Worm (Caenorhabditis elegans) whole organism, mixed stage, embryonic: ENCODE data around the gene ifd-1.

ENCODE experiments used
- M03D4.4 ChIP-seq: sonication (generic microtip); optimal IDR thresholded peaks from 2 replicates; lab custom pipeline; 2017; ENCODE audit warnings: mild to moderate bottlenecking, missing genetic modification characterization, missing compliant biosample characterization
- ceh-39 ChIP-seq: fragments of 150-350 bp; optimal IDR thresholded peaks from 2 replicates; lab custom pipeline; 2014; ENCODE audit warnings: missing biosample characterization, missing genetic modification characterization
- ceh-43 ChIP-seq: fragments of 200-800 bp; sonication (Bioruptor generic); optimal IDR thresholded peaks from 2 replicates; lab custom pipeline; 2018; ENCODE audit warnings: mild to moderate bottlenecking, missing genetic modification characterization, moderate library complexity, missing compliant biosample characterization
- ces-1 ChIP-seq: fragments of 150-350 bp; optimal IDR thresholded peaks from 2 replicates; lab custom pipeline; 2014; ENCODE audit warnings: missing biosample characterization, missing genetic modification reagents, missing genetic modification characterization
- cnd-1 ChIP-seq: fragments of 200-800 bp; sonication (Bioruptor generic); optimal IDR thresholded peaks from 2 replicates; lab custom pipeline; 2018; ENCODE audit warnings: mild to moderate bottlenecking, missing genetic modification characterization, missing compliant biosample characterization
- drap-1 ChIP-seq: fragments of 200-800 bp; sonication (Bioruptor generic); optimal IDR thresholded peaks from 3 replicates; lab custom pipeline; 2018; ENCODE audit warnings: mild to moderate bottlenecking, missing genetic modification characterization, missing compliant biosample characterization
- elt-1 ChIP-seq: sonication (generic microtip); optimal IDR thresholded peaks from 2 replicates; lab custom pipeline; 2017; ENCODE audit warnings: missing genetic modification characterization, mild to moderate bottlenecking, missing compliant biosample characterization, antibody characterized with exemption, moderate library complexity, borderline replicate concordance; ENCODE audit not compliant: insufficient read depth
- elt-3 ChIP-seq: fragments of 150-350 bp; optimal IDR thresholded peaks from 2 replicates; lab custom pipeline; 2014; ENCODE audit warnings: missing biosample characterization, missing genetic modification characterization
- flh-1 ChIP-seq: fragments of 200-800 bp; sonication (Bioruptor generic); optimal IDR thresholded peaks from 2 replicates; lab custom pipeline; 2018; ENCODE audit warnings: mild to moderate bottlenecking, missing genetic modification characterization, moderate library complexity, missing compliant biosample characterization
- ham-2 ChIP-seq: fragments of 200-800 bp; sonication (Bioruptor generic); optimal IDR thresholded peaks from 2 replicates; lab custom pipeline; 2018; ENCODE audit warnings: mild to moderate bottlenecking, missing genetic modification characterization, missing compliant biosample characterization
- hlh-1 ChIP-seq: fragments of 150-350 bp; optimal IDR thresholded peaks from 2 replicates; lab custom pipeline; 2014; ENCODE audit warnings: missing biosample characterization, missing genetic modification reagents, missing genetic modification characterization
- lin-13 ChIP-seq: fragments of 150-350 bp; optimal IDR thresholded peaks from 2 replicates; lab custom pipeline; 2014; ENCODE audit warnings: missing biosample characterization, missing genetic modification characterization
- lin-32 ChIP-seq: fragments of 200-800 bp; sonication (Bioruptor generic); optimal IDR thresholded peaks from 2 replicates; lab custom pipeline; 2018; ENCODE audit warnings: mild to moderate bottlenecking, missing genetic modification characterization, missing compliant biosample characterization
- lsy-2 ChIP-seq: fragments of 150-350 bp; optimal IDR thresholded peaks from 2 replicates; lab custom pipeline; 2014; ENCODE audit warnings: missing biosample characterization, missing genetic modification characterization
- mab-5 ChIP-seq: fragments of 150-350 bp; optimal IDR thresholded peaks from 2 replicates; lab custom pipeline; 2014; ENCODE audit warnings: missing biosample characterization, missing genetic modification characterization
- mep-1 ChIP-seq: fragments of 150-350 bp; optimal IDR thresholded peaks from 2 replicates; lab custom pipeline; 2017; ENCODE audit warnings: missing biosample characterization, missing genetic modification reagents, missing genetic modification characterization, inconsistent platforms
- mls-2 ChIP-seq: sonication (generic microtip); optimal IDR thresholded peaks from 2 replicates; lab custom pipeline; 2016; ENCODE audit warnings: mild to moderate bottlenecking, missing genetic modification characterization, moderate library complexity, missing compliant biosample characterization
- nhr-2 ChIP-seq: fragments of 150-350 bp; optimal IDR thresholded peaks from 2 replicates; lab custom pipeline; 2014; ENCODE audit warnings: missing biosample characterization, missing genetic modification characterization
- nhr-237 ChIP-seq: fragments of 150-350 bp; optimal IDR thresholded peaks from 2 replicates; lab custom pipeline; 2014; ENCODE audit warnings: missing biosample characterization, missing genetic modification characterization
- nhr-28 ChIP-seq: fragments of 150-350 bp; optimal IDR thresholded peaks from 2 replicates; lab custom pipeline; 2014; ENCODE audit warnings: missing biosample characterization, missing genetic modification characterization
- tbx-8 ChIP-seq: fragments of 200-800 bp; sonication (Bioruptor generic); optimal IDR thresholded peaks from 2 replicates; lab custom pipeline; 2018; ENCODE audit warnings: mild to moderate bottlenecking, missing genetic modification characterization, moderate library complexity, missing compliant biosample characterization
- unc-120 ChIP-seq: sonication (generic microtip); optimal IDR thresholded peaks from 2 replicates; lab custom pipeline; 2017; ENCODE audit warnings: missing genetic modification characterization, missing compliant biosample characterization; ENCODE audit not compliant: poor library complexity, severe bottlenecking
- unc-39 ChIP-seq: fragments of 150-350 bp; optimal IDR thresholded peaks from 2 replicates; lab custom pipeline; 2014; ENCODE audit warnings: missing biosample characterization, missing genetic modification characterization
- unc-62 ChIP-seq: fragments of 150-350 bp; optimal IDR thresholded peaks from 2 replicates; lab custom pipeline; 2014; ENCODE audit warnings: missing biosample characterization, missing genetic modification reagents, missing genetic modification characterization
- zip-8 ChIP-seq: fragments of 150-350 bp; optimal IDR thresholded peaks from 2 replicates; lab custom pipeline; 2014; ENCODE audit warnings: missing biosample characterization, missing genetic modification characterization
- ztf-11 ChIP-seq: fragments of 150-350 bp; optimal IDR thresholded peaks from 2 replicates; lab custom pipeline; 2014; ENCODE audit warnings: missing biosample characterization, missing genetic modification characterization

ifd-1 gene

DNA sequence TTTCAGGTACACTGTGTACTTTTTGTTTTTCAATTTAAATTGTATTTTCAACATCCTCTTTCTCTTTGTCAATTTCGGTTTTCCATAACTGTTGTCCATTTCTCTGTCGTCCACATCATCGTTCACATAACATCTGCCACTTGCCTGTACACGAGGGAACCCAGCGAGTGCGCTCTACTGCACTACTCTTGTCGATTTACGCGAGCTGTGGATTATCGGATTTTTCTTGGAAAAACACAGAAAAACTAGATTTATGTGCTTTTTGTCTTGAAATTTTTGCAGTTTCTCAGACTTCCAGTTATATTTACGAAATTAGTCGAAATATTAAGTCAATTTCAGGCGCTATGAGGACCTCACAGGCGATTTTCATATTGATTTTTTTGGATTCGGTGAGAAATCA lies 32.4 kb downstream of the ifd-1 start, which contains the start of gene chup-1:
TSS of gene chup-1 (plus strand) at position 340 of the 400 bp plus-strand sequence.
- TF ChIP-seq unc-39 (tag; lab: Kevin White, UChicago) (no peak), ceh-39 (peak; percentile 58), hlh-1 (tag; lab: Kevin White, UChicago) (peak; percentile 38), nhr-2 (tag; lab: Kevin White, UChicago) (no peak), mep-1 (tag; lab: Kevin White, UChicago) (peak; percentile 68), M03D4.4 (tag; lab: Kevin White, UChicago) (no peak), nhr-237 (tag; lab: Kevin White, UChicago) (no peak), lin-13 (tag; lab: Kevin White, UChicago) (peak; percentile 20), flh-1 (GFP tag; lab: Kevin White, UChicago) (no peak), unc-120 (tag; lab: Kevin White, UChicago) (no peak), lin-32 (GFP tag; lab: Kevin White, UChicago) (peak; percentile 56), ham-2 (GFP tag; lab: Kevin White, UChicago) (no peak), ztf-11 (no peak), tbx-8 (no peak)

ce11 chrX:8790093-8790492 lies 34.2 kb downstream of the ifd-1 start:
- TF ChIP-seq lsy-2 (tag; lab: Kevin White, UChicago) (no peak), elt-1 (no peak), elt-3 (no peak), tbx-8 (no peak), zip-8 (tag; lab: Kevin White, UChicago) (no peak), drap-1 (GFP tag; lab: Kevin White, UChicago) (no peak), ces-1 (no peak), unc-62 (GFP tag; lab: Kevin White, UChicago) (no peak), cnd-1 (tag; lab: Kevin White, UChicago) (no peak), unc-120 (tag; lab: Kevin White, UChicago) (no peak), ceh-43 (GFP tag; lab: Kevin White, UChicago) (no peak), hlh-1 (tag; lab: Kevin White, UChicago) (no peak)

ce11 chrX:8789014-8789506 lies 35.2 kb downstream of the ifd-1 start, which contains the start of gene unc-27:
unc-27 (plus strand) TSS chrX:8789456.
- TF ChIP-seq unc-120 (tag; lab: Kevin White, UChicago) (peak; percentile 97), nhr-237 (tag; lab: Kevin White, UChicago) (no peak), unc-62 (GFP tag; lab: Kevin White, UChicago) (peak; percentile 80), lin-13 (tag; lab: Kevin White, UChicago) (no peak), hlh-1 (tag; lab: Kevin White, UChicago) (peak; percentile 100)

- TF ChIP-seq tbx-8, result no peak
- TF ChIP-seq elt-1, result no peak
- TF ChIP-seq hlh-1 (tag; lab: Kevin White, UChicago), result peak; percentile 35
- TF ChIP-seq mls-2 (tag; lab: Kevin White, UChicago), result no peak
- no peak for TF ChIP-seq elt-3
- TF ChIP-seq ztf-11, result no peak
- TF ChIP-seq mab-5, result no peak
- peak; percentile 27 for TF ChIP-seq unc-120 (tag; lab: Kevin White, UChicago)
- no peak for TF ChIP-seq zip-8 (tag; lab: Kevin White, UChicago)
- TF ChIP-seq nhr-28 (tag; lab: Kevin White, UChicago), result no peak
- TF ChIP-seq lin-13 (tag; lab: Kevin White, UChicago), result no peak
These were observed 36.5 kb downstream of the ifd-1 start for ce11 chrX:8787689-8788222.

ce11 chrX:8786687-8787086 lies 37.6 kb downstream of the ifd-1 start:
- TF ChIP-seq ces-1, result no peak
- no peak for TF ChIP-seq unc-39 (tag; lab: Kevin White, UChicago)
- TF ChIP-seq nhr-28 (tag; lab: Kevin White, UChicago), result no peak
- TF ChIP-seq mep-1 (tag; lab: Kevin White, UChicago), result no peak
- peak; percentile 93 for TF ChIP-seq hlh-1 (tag; lab: Kevin White, UChicago)

DNA sequence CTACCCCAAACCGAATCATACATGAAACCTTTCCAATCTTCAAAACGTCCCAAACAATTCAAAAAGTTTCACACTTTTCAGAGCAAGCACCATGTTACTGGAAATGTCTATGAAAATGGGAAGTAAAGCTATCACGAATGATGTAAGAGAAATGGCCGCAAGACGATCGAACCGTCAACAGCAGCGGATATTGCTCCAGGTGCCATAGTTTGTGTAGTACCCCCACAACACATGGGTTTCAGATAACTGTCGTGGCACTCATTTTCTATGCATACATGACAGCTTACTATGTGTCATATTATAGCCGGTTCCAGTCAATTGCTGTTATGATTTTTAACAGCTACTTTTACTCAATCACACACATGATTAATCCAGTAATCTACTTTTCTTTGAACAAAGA lies 40.0 kb downstream of the ifd-1 start, which contains the start of gene ZK721.3:
TSS of gene ZK721.3 (plus strand) at position 301 of the 400 bp plus-strand sequence.
- TF ChIP-seq elt-1 (no peak), unc-120 (tag; lab: Kevin White, UChicago) (no peak)
